Worm (Caenorhabditis elegans) whole organism, L4 larva: ENCODE measurements around the gene dsl-4.

Experiments used
- daf-19 ChIP-seq: fragments of 200-800 bp; sonication (Bioruptor generic); conservative IDR thresholded peaks from 2 replicates; pipeline ENCODE4 v1.3.6; 2022; ENCODE audit warnings: missing genetic modification characterization, missing compliant biosample characterization
- lin-15B ChIP-seq: fragments of 150-350 bp; sonication (generic microtip); optimal IDR thresholded peaks from 3 replicates; lab custom pipeline; 2014; ENCODE audit warnings: missing biosample characterization, missing genetic modification characterization
- lin-29 ChIP-seq: fragments of 200-800 bp; sonication (Bioruptor generic); IDR thresholded peaks from 2 replicates; pipeline ENCODE4 v1.3.6; 2022; ENCODE audit warnings: missing genetic modification reagents, missing genetic modification characterization, missing compliant biosample characterization
- nhr-25 ChIP-seq: sonication (generic microtip); optimal IDR thresholded peaks from 2 replicates; lab custom pipeline; 2017; ENCODE audit warnings: missing genetic modification characterization, mild to moderate bottlenecking, missing compliant biosample characterization, antibody characterized with exemption, moderate library complexity, borderline replicate concordance; ENCODE audit not compliant: insufficient read depth
- nhr-77 ChIP-seq: fragments of 150-350 bp; optimal IDR thresholded peaks from 2 replicates; lab custom pipeline; 2014; ENCODE audit warnings: missing biosample characterization, missing genetic modification characterization
- pha-4 ChIP-seq, 2 experiments: fragments of 150-350 bp in 1 of 2; fragments of 200-800 bp in 1 of 2; sonication (Bioruptor generic) in 1 of 2; IDR thresholded peaks in 1 of 2; optimal IDR thresholded peaks in 1 of 2; 2 replicates each; pipeline versions ENCODE4 v1.3.6 to Lab custom; 2014 to 2022; ENCODE audit warnings: missing genetic modification characterization in 2 of 2, missing genetic modification reagents in 2 of 2, missing biosample characterization in 1 of 2, missing compliant biosample characterization in 1 of 2

ce11 chrX:14055715-14056114 is 34.5 kb upstream of the dsl-4 start:
- TF ChIP-seq daf-19 (GFP tag; lab: Robert Waterston, UW) (no peak), lin-15B (tag; lab: Kevin White, UChicago) (no peak), lin-29 (GFP tag; lab: Robert Waterston, UW) (no peak), nhr-25 (no peak), pha-4 (GFP tag; IDR thresholded peaks at IDR 0.05; lab: Robert Waterston, UW) (no peak), pha-4 (tag; optimal IDR thresholded peaks at IDR 0.05; lab: Kevin White, UChicago) (no peak), nhr-77 (tag; lab: Kevin White, UChicago) (no peak)
